Fruit fly (Drosophila melanogaster) whole organism, embryonic: Measurements from ENCODE around the gene Eip93F.

Experiments used
- B-H1 ChIP-seq: fragments of 200-800 bp; sonication (Bioruptor generic); IDR thresholded peaks from 3 replicates; pipeline ENCODE4 v1.3.6; 2022; ENCODE audit warnings: missing biosample characterization, missing genetic modification characterization
- Blimp-1 ChIP-seq: fragments of 200-800 bp; sonication (Bioruptor generic); optimal IDR thresholded peaks from 3 replicates; lab custom pipeline; 2018; ENCODE audit warnings: missing biosample characterization, missing genetic modification characterization, mild to moderate bottlenecking, moderate library complexity, missing genetic modification reagents
- CG1024 ChIP-seq: fragments of 200-800 bp; sonication (Bioruptor generic); IDR thresholded peaks from 2 replicates; pipeline ENCODE4 v1.3.6; 2022; ENCODE audit warnings: missing biosample characterization, missing genetic modification characterization
- CG12942 ChIP-seq: fragments of 200-800 bp; sonication (Bioruptor generic); optimal IDR thresholded peaks from 3 replicates; lab custom pipeline; 2016; ENCODE audit warnings: missing biosample characterization, missing genetic modification characterization
- CG14050 ChIP-seq: fragments of 200-800 bp; sonication (Bioruptor generic); IDR thresholded peaks from 3 replicates; pipeline ENCODE4 v1.3.6; 2022; ENCODE audit warnings: missing biosample characterization, missing genetic modification characterization
- CG1647 ChIP-seq: fragments of 200-800 bp; sonication (Bioruptor generic); optimal IDR thresholded peaks from 3 replicates; lab custom pipeline; 2016; ENCODE audit warnings: missing biosample characterization, missing genetic modification characterization
- CG18262 ChIP-seq: fragments of 200-800 bp; optimal IDR thresholded peaks from 3 replicates; lab custom pipeline; 2019; ENCODE audit warnings: missing biosample characterization, mild to moderate bottlenecking, missing genetic modification characterization, moderate library complexity
- CG1832 ChIP-seq: fragments of 200-800 bp; sonication (Bioruptor generic); optimal IDR thresholded peaks from 2 replicates; lab custom pipeline; 2017; ENCODE audit warnings: missing biosample characterization, mild to moderate bottlenecking, missing genetic modification characterization, inconsistent platforms
- CG18764 ChIP-seq: fragments of 200-800 bp; sonication (Bioruptor generic); optimal IDR thresholded peaks from 3 replicates; lab custom pipeline; 2016; ENCODE audit warnings: missing biosample characterization, missing genetic modification characterization
- CG2116 ChIP-seq: fragments of 200-800 bp; sonication (Bioruptor generic); optimal IDR thresholded peaks from 3 replicates; lab custom pipeline; 2018; ENCODE audit warnings: missing biosample characterization, mild to moderate bottlenecking, missing genetic modification characterization
- CG2120 ChIP-seq: fragments of 200-800 bp; sonication (Bioruptor generic); optimal IDR thresholded peaks from 3 replicates; lab custom pipeline; 2016; ENCODE audit warnings: missing biosample characterization, missing genetic modification characterization
- CG2875 ChIP-seq: fragments of 200-800 bp; sonication (Bioruptor generic); optimal IDR thresholded peaks from 2 replicates; lab custom pipeline; 2017; ENCODE audit warnings: missing biosample characterization, mild to moderate bottlenecking, missing genetic modification characterization, missing genetic modification reagents
- CG34224 ChIP-seq: fragments of 200-800 bp; sonication (Bioruptor generic); IDR thresholded peaks from 3 replicates; pipeline ENCODE4 v1.3.6; 2022; ENCODE audit warnings: missing biosample characterization, missing genetic modification characterization; ENCODE audit not compliant: partially characterized antibody
- CG6765 ChIP-seq: fragments of 200-800 bp; sonication (Bioruptor generic); optimal IDR thresholded peaks from 3 replicates; lab custom pipeline; 2017; ENCODE audit warnings: missing biosample characterization, mild to moderate bottlenecking, missing genetic modification characterization
- CG7928 ChIP-seq: fragments of 200-800 bp; sonication (Bioruptor generic); optimal IDR thresholded peaks from 2 replicates; lab custom pipeline; 2017; ENCODE audit warnings: missing biosample characterization, mild to moderate bottlenecking, missing genetic modification characterization
- CG8281 ChIP-seq: fragments of 200-800 bp; sonication (Bioruptor generic); optimal IDR thresholded peaks from 2 replicates; lab custom pipeline; 2018; ENCODE audit warnings: missing biosample characterization, mild to moderate bottlenecking, missing genetic modification characterization, moderate library complexity
- CG8388 ChIP-seq: fragments of 200-800 bp; sonication (Bioruptor generic); optimal IDR thresholded peaks from 2 replicates; lab custom pipeline; 2019; ENCODE audit warnings: missing biosample characterization, mild to moderate bottlenecking, missing genetic modification characterization, moderate library complexity
- CG9876 ChIP-seq: fragments of 200-800 bp; sonication (Bioruptor generic); optimal IDR thresholded peaks from 2 replicates; lab custom pipeline; 2016; ENCODE audit warnings: missing biosample characterization, missing genetic modification characterization
- CkIIα-i1 ChIP-seq: fragments of 200-800 bp; sonication (Bioruptor generic); IDR thresholded peaks from 2 replicates; pipeline ENCODE4 v1.3.6; 2022; ENCODE audit warnings: missing biosample characterization, missing genetic modification characterization
- D19B ChIP-seq: fragments of 200-800 bp; sonication (Bioruptor generic); optimal IDR thresholded peaks from 2 replicates; lab custom pipeline; 2017; ENCODE audit warnings: missing biosample characterization, mild to moderate bottlenecking, missing genetic modification characterization
- Ets65A ChIP-seq: fragments of 200-800 bp; sonication (Bioruptor generic); peaks from one replicate; lab custom pipeline; 2016; ENCODE audit warnings: missing biosample characterization, missing genetic modification characterization
- Ets97D ChIP-seq: fragments of 200-800 bp; sonication (Bioruptor generic); optimal IDR thresholded peaks from 3 replicates; lab custom pipeline; 2016; ENCODE audit warnings: missing biosample characterization, missing genetic modification characterization
- Lhr ChIP-seq: fragments of 200-800 bp; sonication (Bioruptor generic); optimal IDR thresholded peaks from 3 replicates; lab custom pipeline; 2017; ENCODE audit warnings: mild to moderate bottlenecking, missing biosample characterization, missing genetic modification reagents, missing genetic modification characterization
- Myb ChIP-seq: fragments of 200-800 bp; sonication (Bioruptor generic); optimal IDR thresholded peaks from 2 replicates; lab custom pipeline; 2016; ENCODE audit warnings: missing biosample characterization, missing genetic modification characterization
- NFAT ChIP-seq: fragments of 200-800 bp; sonication (Bioruptor generic); IDR thresholded peaks from 2 replicates; pipeline ENCODE4 v1.3.6; 2022; ENCODE audit warnings: missing biosample characterization, missing genetic modification characterization
- Stat92E ChIP-seq, 3 experiments: fragments of >200 bp in 2 of 3; fragments of 200-800 bp in 1 of 3; sonication (Bioruptor generic) in 1 of 3; optimal IDR thresholded peaks; 2 replicates each; lab custom pipeline; 2017 to 2019; ENCODE audit warnings: missing biosample characterization in 3 of 3, missing genetic modification characterization in 3 of 3, mild to moderate bottlenecking in 1 of 3, moderate library complexity in 1 of 3
- Xrp1 ChIP-seq: fragments of 200-800 bp; sonication (Bioruptor generic); IDR thresholded peaks from 2 replicates; pipeline ENCODE4 v1.3.6; 2022; ENCODE audit warnings: missing biosample characterization, missing genetic modification characterization
- ac ChIP-seq: fragments of 200-800 bp; sonication (Bioruptor generic); optimal IDR thresholded peaks from 3 replicates; lab custom pipeline; 2017; ENCODE audit warnings: missing biosample characterization, mild to moderate bottlenecking, missing genetic modification characterization
- bigmax ChIP-seq: fragments of 200-800 bp; sonication (Bioruptor generic); optimal IDR thresholded peaks from 2 replicates; lab custom pipeline; 2018; ENCODE audit warnings: missing biosample characterization, mild to moderate bottlenecking, missing genetic modification characterization
- cas ChIP-seq: fragments of 200-800 bp; sonication (Bioruptor generic); IDR thresholded peaks from 2 replicates; pipeline ENCODE4 v1.3.6; 2022; ENCODE audit warnings: missing biosample characterization, missing genetic modification characterization
- caup ChIP-seq: fragments of 200-800 bp; sonication (Bioruptor generic); optimal IDR thresholded peaks from 3 replicates; lab custom pipeline; 2017; ENCODE audit warnings: missing biosample characterization, mild to moderate bottlenecking, missing genetic modification characterization, moderate library complexity; ENCODE audit not compliant: severe bottlenecking
- cg ChIP-seq: fragments of 200-800 bp; sonication (Bioruptor generic); optimal IDR thresholded peaks from 3 replicates; lab custom pipeline; 2019; ENCODE audit warnings: missing biosample characterization, mild to moderate bottlenecking, missing genetic modification characterization, moderate library complexity
- chm ChIP-seq: fragments of 200-800 bp; sonication (Bioruptor generic); IDR thresholded peaks from 2 replicates; pipeline ENCODE4 v1.3.6; 2022; ENCODE audit warnings: missing biosample characterization, missing genetic modification characterization
- fd64A ChIP-seq: fragments of 200-800 bp; sonication (Bioruptor generic); optimal IDR thresholded peaks from 3 replicates; lab custom pipeline; 2018; ENCODE audit warnings: missing biosample characterization, mild to moderate bottlenecking, missing genetic modification characterization
- gem ChIP-seq: fragments of 200-800 bp; sonication (Bioruptor generic); optimal IDR thresholded peaks from 2 replicates; lab custom pipeline; 2019; ENCODE audit warnings: missing biosample characterization, mild to moderate bottlenecking, missing genetic modification characterization, moderate library complexity
- insv ChIP-seq, 2 experiments: fragments of 200-800 bp; sonication (Bioruptor generic); optimal IDR thresholded peaks; 3 replicates each; lab custom pipeline; 2016 to 2018; ENCODE audit warnings: missing biosample characterization in 2 of 2, missing genetic modification characterization in 2 of 2
- jumu ChIP-seq: fragments of 200-800 bp; sonication (Bioruptor generic); optimal IDR thresholded peaks from 3 replicates; lab custom pipeline; 2016; ENCODE audit warnings: missing biosample characterization, missing genetic modification characterization
- kah ChIP-seq: fragments of 200-800 bp; sonication (Bioruptor generic); optimal IDR thresholded peaks from 2 replicates; lab custom pipeline; 2018; ENCODE audit warnings: missing biosample characterization, mild to moderate bottlenecking, missing genetic modification characterization
- lab ChIP-seq: fragments of 200-800 bp; sonication (Bioruptor generic); optimal IDR thresholded peaks from 3 replicates; lab custom pipeline; 2017; ENCODE audit warnings: missing biosample characterization, missing genetic modification characterization, mild to moderate bottlenecking, moderate library complexity, missing genetic modification reagents
- mirr ChIP-seq: fragments of 200-800 bp; sonication (Bioruptor generic); optimal IDR thresholded peaks from 3 replicates; lab custom pipeline; 2018; ENCODE audit warnings: missing biosample characterization, mild to moderate bottlenecking, missing genetic modification characterization
- org-1 ChIP-seq: fragments of 200-800 bp; sonication (Bioruptor generic); optimal IDR thresholded peaks from 2 replicates; lab custom pipeline; 2017; ENCODE audit warnings: missing biosample characterization, missing genetic modification characterization
- pan ChIP-seq, 4 experiments: fragments of >200 bp in 3 of 4; fragments of 200-800 bp in 1 of 4; sonication (Bioruptor generic) in 1 of 4; optimal IDR thresholded peaks in 3 of 4; IDR thresholded peaks in 1 of 4; 2 replicates each; pipeline versions ENCODE4 v1.3.6 to Lab custom; 2017 to 2022; ENCODE audit warnings: missing biosample characterization in 2 of 4, missing genetic modification characterization in 2 of 4, mixed read lengths in 1 of 4
- peb ChIP-seq: fragments of 200-800 bp; sonication (Bioruptor generic); IDR thresholded peaks from 2 replicates; pipeline ENCODE4 v1.3.6; 2022; ENCODE audit warnings: missing biosample characterization, missing genetic modification characterization
- run ChIP-seq: fragments of 200-800 bp; sonication (Bioruptor generic); optimal IDR thresholded peaks from 3 replicates; lab custom pipeline; 2018; ENCODE audit warnings: missing biosample characterization, mild to moderate bottlenecking, missing genetic modification characterization
- sens ChIP-seq: fragments of 200-800 bp; sonication (Bioruptor generic); peaks from one replicate; lab custom pipeline; 2016; ENCODE audit warnings: missing biosample characterization, missing genetic modification characterization
- sob ChIP-seq: fragments of 200-800 bp; sonication (Bioruptor generic); IDR thresholded peaks from 2 replicates; pipeline ENCODE4 v1.3.6; 2022; ENCODE audit warnings: missing biosample characterization, missing genetic modification characterization
- stwl ChIP-seq: fragments of 200-800 bp; sonication (Bioruptor generic); optimal IDR thresholded peaks from 3 replicates; lab custom pipeline; 2018; ENCODE audit warnings: missing biosample characterization, mild to moderate bottlenecking, missing genetic modification characterization, moderate library complexity
- tna ChIP-seq: fragments of 200-800 bp; sonication (Bioruptor generic); IDR thresholded peaks from 2 replicates; pipeline ENCODE4 v1.3.6; 2022; ENCODE audit warnings: missing biosample characterization, missing genetic modification characterization; ENCODE audit not compliant: partially characterized antibody
- unc-4 ChIP-seq: fragments of 200-800 bp; sonication (Bioruptor generic); IDR thresholded peaks from 2 replicates; pipeline ENCODE4 v1.3.6; 2022; ENCODE audit warnings: missing biosample characterization, missing genetic modification characterization; ENCODE audit not compliant: partially characterized antibody
- zf30C ChIP-seq: fragments of 200-800 bp; sonication (Bioruptor generic); optimal IDR thresholded peaks from 3 replicates; lab custom pipeline; 2018; ENCODE audit warnings: missing biosample characterization, mild to moderate bottlenecking, missing genetic modification characterization

The Eip93F gene

dm6 chr3R:22034160-22034742 is 85.3 kb downstream of the Eip93F start, which contains the start of the genes CG45099, CG6015, pit and Fadd (continued):
- TF ChIP-seq stwl (peak; percentile 81), Stat92E (GFP tag; optimal IDR thresholded peaks at IDR 0.05; lab: Kevin White, UChicago) (peak in 1 of 3 experiments; percentile 52), CG8388 (GFP tag; lab: Kevin White, UChicago) (no peak), CG2120 (peak; percentile 42), CG18764 (no peak), CG18262 (no peak), Xrp1 (GFP tag; lab: Robert Waterston, UW) (no peak), Ets97D (GFP tag; lab: Kevin White, UChicago) (peak; percentile 63), bigmax (GFP tag; lab: Kevin White, UChicago) (no peak), chm (GFP tag; lab: Robert Waterston, UW) (no peak), insv (GFP tag; optimal IDR thresholded peaks at IDR 0.05; lab: Kevin White, UChicago) (peak in 1 of 2 experiments; percentile 17), CG6765 (no peak), NFAT (0 out of 2 replicates have a peak, but pooled peaks have one; percentile 11), unc-4 (peak; percentile 63), peb (GFP tag; lab: Robert Waterston, UW) (no peak), gem (tag; lab: Kevin White, UChicago) (no peak), CG8281 (tag; lab: Kevin White, UChicago) (no peak), sens (GFP tag; lab: Kevin White, UChicago) (peak; percentile 68), CkIIα-i1 (no peak), caup (GFP tag; lab: Kevin White, UChicago) (no peak), sob (no peak), ac (GFP tag; lab: Kevin White, UChicago) (no peak), kah (no peak), pan (optimal IDR thresholded peaks at IDR 0.05; lab: Kevin White, UChicago) (no peak), pan (GFP tag; optimal IDR thresholded peaks at IDR 0.05 in 1 of 2, IDR thresholded peaks at IDR 0.05 in 1 of 2) (no peak), Blimp-1 (GFP tag; lab: Kevin White, UChicago) (no peak), tna (no peak), Ets65A (GFP tag; lab: Kevin White, UChicago) (peak; percentile 22), Myb (GFP tag; lab: Kevin White, UChicago) (peak; percentile 25), CG2875 (GFP tag; lab: Kevin White, UChicago) (no peak), CG1832 (no peak), B-H1 (GFP tag; lab: Robert Waterston, UW) (no peak), jumu (GFP tag; lab: Kevin White, UChicago) (no peak)
- TF ChIP-seq, all 482 proteins: peak for 75

- TF ChIP-seq CG9876 (GFP tag; lab: Kevin White, UChicago), result no peak
- TF ChIP-seq CG34224 (GFP tag; lab: Robert Waterston, UW), result peak; percentile 74
- no peak for TF ChIP-seq org-1 (GFP tag; lab: Kevin White, UChicago)
- TF ChIP-seq mirr (GFP tag; lab: Kevin White, UChicago), result no peak
- TF ChIP-seq run (tag; lab: Kevin White, UChicago), result no peak
- no peak for TF ChIP-seq D19B (GFP tag; lab: Kevin White, UChicago)
- TF ChIP-seq CG1024 (GFP tag; lab: Robert Waterston, UW), result no peak
- TF ChIP-seq CG2116 (GFP tag; lab: Kevin White, UChicago), result peak; percentile 82
- no peak for TF ChIP-seq pan (optimal IDR thresholded peaks at IDR 0.05; lab: Kevin White, UChicago)
- TF ChIP-seq pan (GFP tag; optimal IDR thresholded peaks at IDR 0.05 in 1 of 2, IDR thresholded peaks at IDR 0.05 in 1 of 2), result no peak
- TF ChIP-seq Lhr, result no peak
- TF ChIP-seq cg (GFP tag; lab: Kevin White, UChicago), result no peak
- no peak for TF ChIP-seq cas (GFP tag; lab: Robert Waterston, UW)
- TF ChIP-seq CG7928 (GFP tag; lab: Kevin White, UChicago), result no peak
- no peak for TF ChIP-seq gem (tag; lab: Kevin White, UChicago)
- TF ChIP-seq lab, result no peak
- no peak for TF ChIP-seq CG12942 (GFP tag; lab: Kevin White, UChicago)
- no peak for TF ChIP-seq CG14050
- TF ChIP-seq CG1647 (GFP tag; lab: Kevin White, UChicago), result no peak
- TF ChIP-seq zf30C, result no peak
- no peak for TF ChIP-seq fd64A (GFP tag; lab: Kevin White, UChicago)
These were observed 86.6 kb downstream of the Eip93F start for dm6 chr3R:22035552-22035951.
